Fruit fly (Drosophila melanogaster): ENCODE measurements around the gene CG7953.

DNA sequence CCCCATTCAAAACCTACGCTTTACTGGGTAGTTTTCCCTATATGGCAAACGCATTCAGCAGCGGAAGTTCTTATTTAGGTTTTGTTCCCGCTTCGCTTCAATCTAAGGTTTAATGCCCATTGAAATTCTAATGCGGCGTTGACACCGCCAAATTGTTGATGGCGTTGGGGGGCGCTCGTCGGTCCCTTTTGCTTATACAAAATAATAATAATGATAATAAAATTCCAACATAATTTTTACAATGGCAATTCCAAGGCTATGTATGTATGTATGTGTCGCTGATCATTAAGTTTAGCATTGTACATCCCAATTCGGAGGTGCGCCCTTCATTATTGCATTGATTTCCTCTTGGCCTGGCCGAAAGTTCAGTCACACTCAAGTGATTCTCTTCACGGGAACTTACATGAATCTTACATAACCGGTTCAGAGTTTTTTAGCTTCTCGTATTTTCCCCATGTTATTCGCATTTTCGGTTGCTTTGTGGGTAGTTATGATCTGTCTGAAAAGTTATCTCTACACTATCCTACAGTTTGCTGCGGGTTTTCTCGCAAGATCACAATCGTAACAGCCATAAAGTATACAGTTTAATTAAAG, 36.4 kb downstream of the CG7953 start:
- TF ChIP-seq Myc (optimal IDR thresholded peaks at IDR 0.05): no peak
- no peak for TF ChIP-seq h (optimal IDR thresholded peaks at IDR 0.05)
- TF ChIP-seq ttk (optimal IDR thresholded peaks at IDR 0.05): no peak
- no peak for TF ChIP-seq psq (optimal IDR thresholded peaks at IDR 0.05)
